Fruit fly (Drosophila melanogaster): ENCODE measurements around the gene CG13857.

The CG13857 gene

dm6 chr3R:22357942-22358341 lies 36.0 kb downstream of the CG13857 start (continued):
- TF ChIP-seq CG6813 (GFP tag; optimal IDR thresholded peaks at IDR 0.05) (no peak), dysf (GFP tag; IDR thresholded peaks at IDR 0.05) (no peak), ac (GFP tag; optimal IDR thresholded peaks at IDR 0.05) (no peak), CG7928 (GFP tag; optimal IDR thresholded peaks at IDR 0.05) (no peak), usp (GFP tag; optimal IDR thresholded peaks at IDR 0.05) (no peak), crol (GFP tag; IDR thresholded peaks at IDR 0.05) (no peak), ato (GFP tag; IDR thresholded peaks at IDR 0.05; ENCODE audit: partially characterized antibody) (no peak), CG32772 (GFP tag; IDR thresholded peaks at IDR 0.05) (no peak), Optix (GFP tag; IDR thresholded peaks at IDR 0.05) (no peak), CG14667 (GFP tag; IDR thresholded peaks at IDR 0.05) (no peak), CG1602 (GFP tag; optimal IDR thresholded peaks at IDR 0.05) (no peak), CG15696 (tag; optimal IDR thresholded peaks at IDR 0.05) (no peak), CG30403 (GFP tag; optimal IDR thresholded peaks at IDR 0.05) (peak; percentile 7), peb (GFP tag; IDR thresholded peaks at IDR 0.05) (no peak), CG8478 (optimal IDR thresholded peaks at IDR 0.05) (no peak), CG16779 (GFP tag; IDR thresholded peaks at IDR 0.05) (no peak), CG2678 (tag; optimal IDR thresholded peaks at IDR 0.05) (peak; percentile 12), Dll (GFP tag; IDR thresholded peaks at IDR 0.05; ENCODE audit: partially characterized antibody) (no peak), Fer2 (tag; optimal IDR thresholded peaks at IDR 0.05) (no peak), CG8290 (GFP tag; optimal IDR thresholded peaks at IDR 0.05) (no peak), CG8290 (tag; optimal IDR thresholded peaks at IDR 0.05) (peak in 1 of 2 experiments; percentile 20), CG7745 (tag; optimal IDR thresholded peaks at IDR 0.05) (no peak), Meics (GFP tag; optimal IDR thresholded peaks at IDR 0.05) (peak; percentile 17), cas (GFP tag; IDR thresholded peaks at IDR 0.05) (no peak), CG15011 (GFP tag; optimal IDR thresholded peaks at IDR 0.05) (no peak), Opbp (GFP tag; IDR thresholded peaks at IDR 0.05; ENCODE audit: partially characterized antibody) (no peak), E2f2 (GFP tag; IDR thresholded peaks at IDR 0.05) (no peak), row (GFP tag; IDR thresholded peaks at IDR 0.05) (0 out of 3 replicates have a peak, but pooled peaks have one; percentile 5), trh (GFP tag; optimal IDR thresholded peaks at IDR 0.05) (no peak), Adf1 (GFP tag; IDR thresholded peaks at IDR 0.05) (no peak), Lim3 (GFP tag; IDR thresholded peaks at IDR 0.05) (no peak), chinmo (GFP tag; IDR thresholded peaks at IDR 0.05; ENCODE audit: partially characterized antibody) (no peak), pros (GFP tag; optimal IDR thresholded peaks at IDR 0.05) (no peak), Hmr (GFP tag; optimal IDR thresholded peaks at IDR 0.05) (peak; percentile 22), zen2 (GFP tag; IDR thresholded peaks at IDR 0.05; ENCODE audit: partially characterized antibody) (no peak), onecut (GFP tag; IDR thresholded peaks at IDR 0.05) (no peak), Lhr (GFP tag; optimal IDR thresholded peaks at IDR 0.05) (no peak), maf-S (GFP tag; optimal IDR thresholded peaks at IDR 0.05) (no peak), tgo (GFP tag; IDR thresholded peaks at IDR 0.05) (no peak), Lpt (GFP tag; optimal IDR thresholded peaks at IDR 0.05) (no peak), CG4360 (GFP tag; IDR thresholded peaks at IDR 0.05) (no peak), kni (GFP tag; optimal IDR thresholded peaks at IDR 0.05) (no peak), Fer3 (tag; optimal IDR thresholded peaks at IDR 0.05) (peak; percentile 18), mam (GFP tag; optimal IDR thresholded peaks at IDR 0.05) (no peak), Jarid2 (GFP tag; optimal IDR thresholded peaks at IDR 0.05) (no peak), gem (tag; optimal IDR thresholded peaks at IDR 0.05) (peak; percentile 1), CG9727 (GFP tag; optimal IDR thresholded peaks at IDR 0.05) (peak; percentile 4), Ptx1 (GFP tag; IDR thresholded peaks at IDR 0.05) (0 out of 2 replicates have a peak, but pooled peaks have one; percentile 7), CG9215 (GFP tag; IDR thresholded peaks at IDR 0.05) (no peak), CG17385 (GFP tag; optimal IDR thresholded peaks at IDR 0.05) (no peak), seq (GFP tag; IDR thresholded peaks at IDR 0.05) (no peak), D (optimal IDR thresholded peaks at IDR 0.05) (no peak), D (GFP tag; optimal IDR thresholded peaks at IDR 0.05) (no peak)
